Worm (Caenorhabditis elegans) whole organism, L1 larva: Measurements from ENCODE around the gene F14H3.4.
A peak's percentile ranks its signal among the peaks of the same experiment; 100 is the strongest.

Experiments
- C16A3.4 ChIP-seq: fragments of 150-350 bp; optimal IDR thresholded peaks from 2 replicates; lab custom pipeline; 2014; ENCODE audit warnings: missing biosample characterization, missing genetic modification characterization
- Y116A8C.19 ChIP-seq: sonication (generic microtip); optimal IDR thresholded peaks from 2 replicates; lab custom pipeline; 2016; ENCODE audit warnings: missing compliant biosample characterization, missing genetic modification characterization, borderline replicate concordance
- aly-2 ChIP-seq: fragments of 150-350 bp; optimal IDR thresholded peaks from 2 replicates; lab custom pipeline; 2014; ENCODE audit warnings: missing biosample characterization, missing genetic modification characterization
- ama-1 ChIP-seq: fragments of 150-350 bp; optimal IDR thresholded peaks from 2 replicates; lab custom pipeline; 2014
- dpl-1 ChIP-seq, 3 experiments: fragments of 150-350 bp in 2 of 3; sonication (generic microtip) in 1 of 3; optimal IDR thresholded peaks; 2 replicates each; lab custom pipeline; 2014 to 2017; ENCODE audit warnings: missing biosample characterization in 3 of 3, missing genetic modification characterization in 3 of 3, missing genetic modification reagents in 3 of 3
- egl-13 ChIP-seq: sonication (generic microtip); optimal IDR thresholded peaks from 2 replicates; lab custom pipeline; 2016; ENCODE audit warnings: missing genotype, missing genetic modification reagents, missing genetic modification characterization, missing compliant biosample characterization
- egl-27 ChIP-seq, 2 experiments: fragments of 150-350 bp in 1 of 2; sonication (generic microtip); optimal IDR thresholded peaks; 3 replicates each; lab custom pipeline; 2017 to 2018; ENCODE audit warnings: missing biosample characterization in 2 of 2, missing genetic modification characterization in 2 of 2, missing genetic modification reagents in 2 of 2
- elt-2 ChIP-seq: sonication (generic microtip); optimal IDR thresholded peaks from 2 replicates; lab custom pipeline; 2016; ENCODE audit warnings: missing genetic modification characterization, mild to moderate bottlenecking, inconsistent platforms, missing compliant biosample characterization, missing genetic modification reagents
- elt-3 ChIP-seq, 6 experiments: fragments of 150-350 bp in 1 of 6; sonication (generic microtip); optimal IDR thresholded peaks; 2 replicates each; lab custom pipeline; 2017 to 2018; ENCODE audit warnings: missing biosample characterization in 6 of 6, missing genetic modification characterization in 6 of 6, inconsistent platforms in 1 of 6
- ets-5 ChIP-seq: fragments of 200-800 bp; sonication (Bioruptor generic); IDR thresholded peaks from 2 replicates; pipeline ENCODE4 v1.3.6; 2022; ENCODE audit warnings: missing genetic modification characterization, missing compliant biosample characterization
- hlh-4 ChIP-seq: sonication (generic microtip); optimal IDR thresholded peaks from 2 replicates; lab custom pipeline; 2016; ENCODE audit warnings: mild to moderate bottlenecking, missing genetic modification characterization, missing compliant biosample characterization
- irx-1 ChIP-seq: sonication (generic microtip); optimal IDR thresholded peaks from 2 replicates; lab custom pipeline; 2016; ENCODE audit warnings: missing genetic modification characterization, missing compliant biosample characterization
- isw-1 ChIP-seq: fragments of 200-800 bp; sonication (Bioruptor generic); IDR thresholded peaks from 2 replicates; pipeline ENCODE4 v1.3.6; 2022; ENCODE audit warnings: missing genetic modification characterization, missing compliant biosample characterization
- lin-13 ChIP-seq: fragments of 150-350 bp; optimal IDR thresholded peaks from 2 replicates; lab custom pipeline; 2014; ENCODE audit warnings: missing biosample characterization, missing genetic modification reagents, missing genetic modification characterization
- lin-14 ChIP-seq: fragments of 200-800 bp; sonication (Bioruptor generic); optimal IDR thresholded peaks from 2 replicates; lab custom pipeline; 2018; ENCODE audit warnings: mild to moderate bottlenecking, missing genetic modification characterization, moderate library complexity, missing compliant biosample characterization
- lin-35 ChIP-seq, 2 experiments: fragments of 150-350 bp; optimal IDR thresholded peaks; 2 replicates each; lab custom pipeline; 2014; ENCODE audit warnings: missing biosample characterization in 2 of 2, missing genetic modification characterization in 2 of 2, missing genetic modification reagents in 2 of 2
- lin-39 ChIP-seq: fragments of 150-350 bp; optimal IDR thresholded peaks from 2 replicates; lab custom pipeline; 2014; ENCODE audit warnings: missing biosample characterization, missing genetic modification reagents, missing genetic modification characterization
- mab-9 ChIP-seq: fragments of 200-800 bp; sonication (Bioruptor generic); IDR thresholded peaks from 2 replicates; pipeline ENCODE4 v1.3.6; 2022; ENCODE audit warnings: missing genetic modification reagents, missing genetic modification characterization, missing compliant biosample characterization
- mdl-1 ChIP-seq, 2 experiments: fragments of 150-350 bp; optimal IDR thresholded peaks; 2 replicates each; lab custom pipeline; 2014 to 2017; ENCODE audit warnings: missing biosample characterization in 2 of 2, missing genetic modification characterization in 2 of 2, inconsistent platforms in 1 of 2
- mef-2 ChIP-seq: fragments of 150-350 bp; optimal IDR thresholded peaks from 2 replicates; lab custom pipeline; 2014; ENCODE audit warnings: missing biosample characterization, missing genetic modification characterization
- nhr-19 ChIP-seq: fragments of 200-800 bp; sonication (Bioruptor generic); conservative IDR thresholded peaks from 2 replicates; pipeline ENCODE4 v1.3.6; 2022; ENCODE audit warnings: missing genetic modification characterization, missing compliant biosample characterization
- nhr-20 ChIP-seq: sonication (generic microtip); optimal IDR thresholded peaks from 2 replicates; lab custom pipeline; 2016; ENCODE audit warnings: mild to moderate bottlenecking, missing genetic modification characterization, missing compliant biosample characterization
- nhr-237 ChIP-seq: fragments of 150-350 bp; optimal IDR thresholded peaks from 2 replicates; lab custom pipeline; 2014; ENCODE audit warnings: missing biosample characterization, missing genetic modification characterization
- nhr-28 ChIP-seq: fragments of 150-350 bp; optimal IDR thresholded peaks from 2 replicates; lab custom pipeline; 2014; ENCODE audit warnings: missing biosample characterization, missing genetic modification characterization
- nhr-47 ChIP-seq: sonication (generic microtip); optimal IDR thresholded peaks from 2 replicates; lab custom pipeline; 2016; ENCODE audit warnings: mild to moderate bottlenecking, missing genetic modification characterization, moderate library complexity, missing compliant biosample characterization
- nhr-71 ChIP-seq: sonication (generic microtip); optimal IDR thresholded peaks from 2 replicates; lab custom pipeline; 2016; ENCODE audit warnings: mild to moderate bottlenecking, missing genetic modification characterization, moderate library complexity, missing compliant biosample characterization
- nhr-76 ChIP-seq: sonication (generic microtip); optimal IDR thresholded peaks from 2 replicates; lab custom pipeline; 2017; ENCODE audit warnings: missing biosample characterization, missing genetic modification characterization
- nhr-77 ChIP-seq: fragments of 150-350 bp; optimal IDR thresholded peaks from 2 replicates; lab custom pipeline; 2014; ENCODE audit warnings: missing biosample characterization, missing genetic modification characterization
- nhr-85 ChIP-seq: sonication (generic microtip); peaks from one replicate; lab custom pipeline; 2016; ENCODE audit warnings: missing genetic modification characterization, inconsistent platforms, missing compliant biosample characterization
- nhr-90 ChIP-seq: sonication (generic microtip); optimal IDR thresholded peaks from 2 replicates; lab custom pipeline; 2016; ENCODE audit warnings: mild to moderate bottlenecking, missing genetic modification characterization, missing compliant biosample characterization; ENCODE audit not compliant: poor library complexity
- pag-3 ChIP-seq: sonication (generic microtip); optimal IDR thresholded peaks from 2 replicates; lab custom pipeline; 2017; ENCODE audit warnings: missing genetic modification characterization, mild to moderate bottlenecking, missing compliant biosample characterization, antibody characterized with exemption, borderline replicate concordance; ENCODE audit not compliant: insufficient read depth
- pax-3 ChIP-seq: fragments of 200-800 bp; sonication (Bioruptor generic); optimal IDR thresholded peaks from 2 replicates; lab custom pipeline; 2018; ENCODE audit warnings: mild to moderate bottlenecking, missing genetic modification characterization, moderate library complexity, missing compliant biosample characterization
- sox-4 ChIP-seq: sonication (generic microtip); optimal IDR thresholded peaks from 2 replicates; lab custom pipeline; 2016; ENCODE audit warnings: missing genetic modification characterization, missing compliant biosample characterization
- sptf-1 ChIP-seq: fragments of 150-350 bp; optimal IDR thresholded peaks from 2 replicates; lab custom pipeline; 2014; ENCODE audit warnings: missing biosample characterization, missing genetic modification characterization
- sup-37 ChIP-seq: fragments of 200-800 bp; sonication (Bioruptor generic); optimal IDR thresholded peaks from 2 replicates; lab custom pipeline; 2018; ENCODE audit warnings: mild to moderate bottlenecking, missing genetic modification characterization, missing compliant biosample characterization
- swsn-7 ChIP-seq: sonication (generic microtip); optimal IDR thresholded peaks from 2 replicates; lab custom pipeline; 2016; ENCODE audit warnings: missing genetic modification characterization, missing compliant biosample characterization
- tbx-2 ChIP-seq: sonication (generic microtip); optimal IDR thresholded peaks from 2 replicates; lab custom pipeline; 2016; ENCODE audit warnings: missing genetic modification characterization, missing compliant biosample characterization
- tlp-1 ChIP-seq: fragments of 150-350 bp; optimal IDR thresholded peaks from 2 replicates; lab custom pipeline; 2014; ENCODE audit warnings: missing biosample characterization, missing genetic modification characterization
- unc-62 ChIP-seq: fragments of 150-350 bp; optimal IDR thresholded peaks from 2 replicates; lab custom pipeline; 2014; ENCODE audit warnings: missing biosample characterization, missing genetic modification reagents, missing genetic modification characterization
- unc-86 ChIP-seq: sonication (generic microtip); optimal IDR thresholded peaks from 2 replicates; lab custom pipeline; 2016; ENCODE audit warnings: missing genetic modification characterization, missing compliant biosample characterization
- xbp-1 ChIP-seq: sonication (generic microtip); optimal IDR thresholded peaks from 2 replicates; lab custom pipeline; 2016; ENCODE audit warnings: missing genetic modification characterization, missing compliant biosample characterization
- zip-4 ChIP-seq: fragments of 200-800 bp; sonication (Bioruptor generic); optimal IDR thresholded peaks from 2 replicates; lab custom pipeline; 2018; ENCODE audit warnings: mild to moderate bottlenecking, missing genetic modification characterization, moderate library complexity, missing compliant biosample characterization
- ztf-11 ChIP-seq, 2 experiments: sonication (generic microtip); optimal IDR thresholded peaks; 2 replicates each; lab custom pipeline; 2016 to 2017; ENCODE audit warnings: missing genetic modification characterization in 2 of 2, missing biosample characterization in 1 of 2, missing compliant biosample characterization in 1 of 2

Gene F14H3.4

ce11 chrV:16045837-16046236, 9.0 kb downstream of the F14H3.4 start, which contains the start of gene T10C6.15 (continued):
- TF ChIP-seq egl-13 (tag; lab: Kevin White, UChicago): no peak
- no peak for TF ChIP-seq tbx-2 (tag; lab: Kevin White, UChicago)
- peak; percentile 30 for TF ChIP-seq nhr-85 (tag; lab: Kevin White, UChicago)
- TF ChIP-seq Y116A8C.19 (tag; lab: Kevin White, UChicago): no peak
- no peak for TF ChIP-seq swsn-7 (tag; lab: Kevin White, UChicago)
- TF ChIP-seq hlh-4 (tag; lab: Kevin White, UChicago): no peak
- TF ChIP-seq nhr-90: peak; percentile 63
- peak; percentile 49 for TF ChIP-seq pax-3 (tag; lab: Kevin White, UChicago)
- no peak for TF ChIP-seq mef-2
- TF ChIP-seq sup-37 (GFP tag; lab: Kevin White, UChicago): no peak
- no peak for TF ChIP-seq isw-1 (GFP tag; lab: Robert Waterston, UW)
- no peak for TF ChIP-seq irx-1
- peak; percentile 68 for TF ChIP-seq nhr-71 (tag; lab: Kevin White, UChicago)
- no peak for TF ChIP-seq elt-3 (tag; optimal IDR thresholded peaks at IDR 0.05; lab: Kevin White, UChicago)
- TF ChIP-seq, all 84 proteins: peak for 11

- TF ChIP-seq nhr-71 (tag; lab: Kevin White, UChicago): peak; percentile 5
- TF ChIP-seq elt-2 (tag; lab: Kevin White, UChicago): peak; percentile 50
- TF ChIP-seq lin-35 (GFP tag; optimal IDR thresholded peaks at IDR 0.05; lab: Kevin White, UChicago): no peak
Measured at ce11 chrV:16043686-16044085, 11.2 kb downstream of the F14H3.4 start.

- no peak for TF ChIP-seq sox-4 (tag; lab: Kevin White, UChicago)
- no peak for TF ChIP-seq nhr-76 (tag; lab: Kevin White, UChicago)
- TF ChIP-seq unc-62 (GFP tag; lab: Kevin White, UChicago): no peak
- TF ChIP-seq ets-5: no peak
- no peak for TF ChIP-seq zip-4 (GFP tag; lab: Kevin White, UChicago)
- TF ChIP-seq lin-13 (GFP tag; lab: Kevin White, UChicago): no peak
- no peak for TF ChIP-seq nhr-19 (GFP tag; lab: Robert Waterston, UW)
- no peak for TF ChIP-seq irx-1
- TF ChIP-seq ama-1: no peak
- no peak for TF ChIP-seq egl-27 (tag; optimal IDR thresholded peaks at IDR 0.05; lab: Kevin White, UChicago)
- TF ChIP-seq nhr-20 (tag; lab: Kevin White, UChicago): no peak
- TF ChIP-seq swsn-7 (tag; lab: Kevin White, UChicago): no peak
- no peak for TF ChIP-seq nhr-28 (tag; lab: Kevin White, UChicago)
- TF ChIP-seq, all 84 proteins: peak for 0
Measured at ce11 chrV:16042743-16043014, 12.2 kb downstream of the F14H3.4 start.

- TF ChIP-seq lin-14 (peak; percentile 11), ztf-11 (tag; optimal IDR thresholded peaks at IDR 0.05; lab: Kevin White, UChicago) (peak in 1 of 2 experiments; percentile 63), nhr-47 (tag; lab: Kevin White, UChicago) (peak; percentile 11), nhr-85 (tag; lab: Kevin White, UChicago) (peak; percentile 74)
Measured at ce11 chrV:16041925-16042742, 12.7 kb downstream of the F14H3.4 start, which contains the start of the genes his-2 and his-1. his-2 (minus strand) TSS chrV:16042283. his-1 (plus strand) TSS chrV:16042520.

ce11 chrV:16041412-16041811, 13.5 kb downstream of the F14H3.4 start:
- TF ChIP-seq mdl-1 (tag; optimal IDR thresholded peaks at IDR 0.05; lab: Kevin White, UChicago): no peak
- TF ChIP-seq dpl-1 (GFP tag; optimal IDR thresholded peaks at IDR 0.05; lab: Kevin White, UChicago): peak; percentile 18 to 35 (median 19)
- no peak for TF ChIP-seq lin-39 (tag; lab: Kevin White, UChicago)
- TF ChIP-seq xbp-1 (tag; lab: Kevin White, UChicago): peak; percentile 23
- TF ChIP-seq ztf-11 (tag; optimal IDR thresholded peaks at IDR 0.05; lab: Kevin White, UChicago): no peak
- TF ChIP-seq nhr-237 (tag; lab: Kevin White, UChicago): no peak
- TF ChIP-seq pag-3: no peak
- no peak for TF ChIP-seq unc-86 (tag; lab: Kevin White, UChicago)
- TF ChIP-seq mab-9 (GFP tag; lab: Robert Waterston, UW): no peak
- no peak for TF ChIP-seq sup-37 (GFP tag; lab: Kevin White, UChicago)
- TF ChIP-seq nhr-77 (tag; lab: Kevin White, UChicago): no peak
- TF ChIP-seq nhr-85 (tag; lab: Kevin White, UChicago): peak; percentile 80
- TF ChIP-seq aly-2 (tag; lab: Kevin White, UChicago): no peak
- TF ChIP-seq nhr-90: peak; percentile 2
- TF ChIP-seq nhr-71 (tag; lab: Kevin White, UChicago): peak; percentile 23
- TF ChIP-seq tlp-1 (tag; lab: Kevin White, UChicago): no peak
- TF ChIP-seq lin-14: peak; percentile 3
- TF ChIP-seq nhr-47 (tag; lab: Kevin White, UChicago): no peak
- TF ChIP-seq sptf-1 (tag; lab: Kevin White, UChicago): no peak
- TF ChIP-seq C16A3.4 (tag; lab: Kevin White, UChicago): no peak
